Fruit fly (Drosophila melanogaster) Kc167 (cell line): ENCODE results near the gene pn.

Source experiments
- Myc ChIP-seq: fragments of >200 bp; optimal IDR thresholded peaks from 2 replicates; lab custom pipeline; 2017; ENCODE audit warnings: missing external identifiers
- Sin3A ChIP-seq: fragments of >200 bp; optimal IDR thresholded peaks from 2 replicates; lab custom pipeline; 2018; ENCODE audit warnings: missing external identifiers
- h ChIP-seq: fragments of >200 bp; optimal IDR thresholded peaks from 3 replicates; lab custom pipeline; 2018; ENCODE audit warnings: missing external identifiers
- insv ChIP-seq: fragments of >200 bp; optimal IDR thresholded peaks from 3 replicates; lab custom pipeline; 2018; ENCODE audit warnings: missing external identifiers
- psq ChIP-seq: fragments of >200 bp; optimal IDR thresholded peaks from 2 replicates; lab custom pipeline; 2017; ENCODE audit warnings: missing external identifiers
- ttk ChIP-seq: sonication (Bioruptor generic); optimal IDR thresholded peaks from 2 replicates; lab custom pipeline; 2017; ENCODE audit warnings: missing external identifiers

Gene pn

DNA sequence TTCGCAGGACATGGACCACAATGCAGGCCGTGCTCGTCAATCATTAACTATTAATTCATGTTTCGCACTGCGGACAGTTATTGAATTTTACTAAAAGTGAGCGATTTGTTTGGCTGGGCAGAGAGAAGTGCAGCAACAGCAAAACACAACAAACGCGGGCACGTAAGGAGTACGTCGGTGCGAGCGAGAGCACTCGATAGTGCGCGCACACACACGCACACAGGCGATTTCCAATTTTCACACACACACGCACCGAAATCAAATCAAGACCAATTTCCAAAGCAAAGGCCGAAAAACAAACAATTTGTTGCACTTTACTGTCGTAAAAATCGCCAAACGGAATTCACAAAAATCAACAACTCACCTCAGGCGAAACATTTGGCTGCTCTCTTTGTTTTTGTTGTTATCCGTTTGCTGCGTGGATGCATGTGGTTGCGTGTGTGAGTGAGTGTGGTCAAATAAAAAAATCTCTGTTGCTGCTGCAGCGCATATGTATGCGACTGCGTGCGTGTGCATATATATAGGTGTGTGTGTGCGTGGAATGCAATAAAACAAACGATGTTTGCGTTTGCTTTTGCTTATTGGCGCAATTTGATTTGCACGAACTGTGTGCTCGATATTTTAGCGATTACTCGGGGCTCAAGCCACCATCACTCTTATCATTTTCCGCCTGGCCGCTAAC, 22.9 kb upstream of the pn start:
- TF ChIP-seq psq, result no peak
- TF ChIP-seq Myc (lab: Kevin White, UChicago), result no peak
- TF ChIP-seq Sin3A (lab: Kevin White, UChicago), result no peak
- no peak for TF ChIP-seq insv (lab: Kevin White, UChicago)
- TF ChIP-seq h (lab: Kevin White, UChicago), result no peak
- TF ChIP-seq ttk (lab: Kevin White, UChicago), result no peak

DNA sequence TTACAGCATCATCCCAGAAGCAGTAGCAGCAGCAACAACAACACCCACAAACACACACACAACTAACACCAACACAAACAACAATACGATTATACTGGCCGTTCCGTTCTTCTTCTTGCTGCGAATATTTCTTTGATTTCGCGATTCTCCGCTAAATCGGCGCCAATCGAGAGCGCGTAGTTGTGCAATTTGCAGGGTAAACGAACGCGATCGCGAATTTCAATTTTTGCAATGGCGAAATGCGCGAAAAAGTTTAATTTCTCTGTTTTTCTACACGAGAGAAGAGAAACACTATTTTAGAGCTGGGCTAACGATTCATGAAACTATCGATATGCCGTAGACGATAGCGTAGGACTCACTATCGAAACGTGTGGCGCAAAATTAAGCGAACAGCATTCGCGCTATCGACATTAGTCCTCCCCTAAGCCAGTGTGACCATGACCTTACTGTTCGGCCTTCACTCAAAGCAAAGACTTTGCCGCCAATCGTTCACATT, 22.3 kb upstream of the pn start, which contains the start of gene wapl:
wapl (minus strand) TSS at position 316 of the 496 bp plus-strand sequence.
- TF ChIP-seq insv (lab: Kevin White, UChicago) (no peak), Sin3A (lab: Kevin White, UChicago) (no peak), ttk (lab: Kevin White, UChicago) (no peak), h (lab: Kevin White, UChicago) (no peak), psq (no peak), Myc (lab: Kevin White, UChicago) (no peak)

DNA sequence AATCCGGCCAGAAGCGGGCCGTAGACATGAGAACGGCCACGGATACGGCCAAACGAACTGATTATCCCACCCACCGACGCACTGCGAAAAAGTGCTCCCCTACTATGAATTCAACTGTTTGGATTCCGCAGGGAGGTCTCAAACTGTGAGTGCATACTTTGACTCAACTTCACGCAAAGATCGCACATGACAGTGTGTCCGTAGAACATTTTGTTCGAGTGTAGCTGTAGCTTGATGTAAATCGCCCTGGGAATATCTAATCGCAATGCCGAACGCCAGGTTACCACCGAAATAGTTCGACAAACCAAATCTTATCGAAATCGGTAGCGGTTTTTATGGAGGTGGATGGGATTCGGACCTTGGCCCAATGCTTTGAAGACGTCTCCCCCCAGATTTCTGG, 20.0 kb upstream of the pn start:
- TF ChIP-seq psq, result no peak
- no peak for TF ChIP-seq insv (lab: Kevin White, UChicago)
- no peak for TF ChIP-seq ttk (lab: Kevin White, UChicago)
- no peak for TF ChIP-seq Myc (lab: Kevin White, UChicago)

DNA sequence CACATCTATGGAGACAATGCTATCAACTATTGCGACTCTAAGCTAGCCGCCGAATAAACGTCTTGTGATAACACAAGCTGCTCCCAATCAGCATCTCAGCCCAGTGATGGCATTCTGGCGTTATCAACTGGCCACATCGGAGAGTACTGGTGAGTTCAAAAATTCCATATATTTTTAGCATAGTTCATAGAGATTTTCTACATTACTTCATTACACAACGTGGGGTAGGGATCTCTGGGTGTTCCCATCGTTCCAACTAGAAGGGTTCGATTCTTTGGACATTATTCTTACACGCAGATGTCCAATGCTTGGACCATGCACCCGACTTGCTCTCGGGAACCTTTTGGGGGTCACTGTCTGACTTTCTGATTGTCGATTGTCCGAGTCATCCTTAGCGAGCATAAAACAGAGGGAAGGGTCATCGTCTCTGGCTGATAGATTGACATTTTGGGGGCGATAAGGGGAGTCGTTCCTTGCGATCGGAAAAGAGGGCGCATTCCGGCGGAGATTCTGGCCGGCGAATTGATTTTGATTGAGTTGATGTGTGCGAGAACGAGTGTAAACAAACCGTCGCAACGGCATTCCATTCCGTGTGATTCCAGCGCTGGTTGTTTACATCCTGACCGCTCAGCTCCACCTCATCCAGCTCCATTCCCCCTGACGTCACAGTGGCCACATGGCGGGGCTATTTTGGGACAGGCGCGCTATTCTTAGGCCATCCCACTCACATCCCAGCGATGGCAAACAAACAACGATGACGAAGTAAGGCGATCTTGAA, 18.7 kb upstream of the pn start, which contains the start of the genes Cyp4d1 and CG3630:
Cyp4d1 (minus strand) TSS at position 51 of the 778 bp plus-strand sequence.
CG3630 (plus strand) TSS at position 67 of the 778 bp plus-strand sequence.
- TF ChIP-seq insv (lab: Kevin White, UChicago) (no peak), h (lab: Kevin White, UChicago) (no peak), Sin3A (lab: Kevin White, UChicago) (no peak), ttk (lab: Kevin White, UChicago) (no peak), Myc (lab: Kevin White, UChicago) (no peak), psq (no peak)

DNA sequence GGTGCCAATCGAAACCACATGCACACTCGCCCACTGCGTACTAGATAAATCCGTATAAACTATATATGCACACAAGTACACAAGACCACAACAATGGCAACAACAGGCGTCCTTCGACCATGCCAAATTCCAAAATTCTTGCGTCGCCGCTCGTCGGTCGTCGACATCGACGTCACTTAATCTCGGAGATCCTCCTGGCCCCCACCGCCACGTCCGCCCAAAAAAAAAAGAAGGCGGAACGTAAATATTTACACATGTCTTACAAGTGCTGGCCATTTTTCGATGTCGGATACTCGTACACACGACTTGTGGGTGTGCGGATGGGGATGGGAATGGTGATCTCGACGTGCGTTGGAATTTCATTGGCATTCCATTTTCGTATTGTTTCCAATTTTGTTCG, 17.7 kb upstream of the pn start:
- TF ChIP-seq h (lab: Kevin White, UChicago) (no peak), psq (no peak), insv (lab: Kevin White, UChicago) (no peak), ttk (lab: Kevin White, UChicago) (no peak), Myc (lab: Kevin White, UChicago) (no peak), Sin3A (lab: Kevin White, UChicago) (no peak)

DNA sequence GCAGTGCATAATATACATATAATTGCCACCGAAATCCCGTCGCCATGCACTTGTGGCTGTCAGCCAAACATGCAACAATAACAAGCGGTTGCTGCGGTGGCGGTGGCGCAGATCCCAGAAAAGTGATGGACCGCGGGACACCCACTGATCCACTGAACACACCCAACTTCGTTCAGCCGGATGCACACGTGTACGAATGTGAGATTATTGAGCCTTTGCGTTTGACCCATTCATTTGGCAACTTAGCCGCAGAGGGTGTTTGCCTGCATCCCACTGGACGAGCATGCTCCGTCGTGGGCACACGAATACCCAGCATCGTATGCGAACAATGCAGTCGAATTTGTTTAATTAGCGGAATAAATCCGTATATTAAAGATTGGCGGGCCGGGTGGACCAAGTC, 15.6 kb upstream of the pn start:
- no peak for TF ChIP-seq insv (lab: Kevin White, UChicago)
- TF ChIP-seq Myc (lab: Kevin White, UChicago), result no peak

DNA sequence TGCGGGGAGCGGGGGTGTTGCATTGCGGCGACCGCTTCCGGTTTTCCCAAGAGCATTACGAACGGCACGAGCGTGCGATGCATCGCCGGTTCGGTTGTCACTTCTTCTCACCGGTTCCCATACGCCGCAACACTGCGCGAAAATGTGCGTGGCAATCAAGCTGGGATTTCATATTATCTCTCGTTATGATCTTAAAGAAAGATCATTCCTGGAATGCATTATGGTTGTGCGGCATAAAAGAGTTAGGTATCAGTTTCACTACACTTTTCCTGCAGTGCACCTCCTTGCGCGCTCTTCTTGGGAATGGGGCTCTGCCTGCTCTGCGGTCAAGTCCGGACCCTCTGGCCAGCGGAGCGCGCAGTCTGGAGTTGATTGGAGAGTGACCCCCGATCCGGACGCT, 14.9 kb upstream of the pn start:
- TF ChIP-seq Myc (lab: Kevin White, UChicago) (no peak), insv (lab: Kevin White, UChicago) (no peak), ttk (lab: Kevin White, UChicago) (no peak), Sin3A (lab: Kevin White, UChicago) (no peak), h (lab: Kevin White, UChicago) (no peak), psq (no peak)

DNA sequence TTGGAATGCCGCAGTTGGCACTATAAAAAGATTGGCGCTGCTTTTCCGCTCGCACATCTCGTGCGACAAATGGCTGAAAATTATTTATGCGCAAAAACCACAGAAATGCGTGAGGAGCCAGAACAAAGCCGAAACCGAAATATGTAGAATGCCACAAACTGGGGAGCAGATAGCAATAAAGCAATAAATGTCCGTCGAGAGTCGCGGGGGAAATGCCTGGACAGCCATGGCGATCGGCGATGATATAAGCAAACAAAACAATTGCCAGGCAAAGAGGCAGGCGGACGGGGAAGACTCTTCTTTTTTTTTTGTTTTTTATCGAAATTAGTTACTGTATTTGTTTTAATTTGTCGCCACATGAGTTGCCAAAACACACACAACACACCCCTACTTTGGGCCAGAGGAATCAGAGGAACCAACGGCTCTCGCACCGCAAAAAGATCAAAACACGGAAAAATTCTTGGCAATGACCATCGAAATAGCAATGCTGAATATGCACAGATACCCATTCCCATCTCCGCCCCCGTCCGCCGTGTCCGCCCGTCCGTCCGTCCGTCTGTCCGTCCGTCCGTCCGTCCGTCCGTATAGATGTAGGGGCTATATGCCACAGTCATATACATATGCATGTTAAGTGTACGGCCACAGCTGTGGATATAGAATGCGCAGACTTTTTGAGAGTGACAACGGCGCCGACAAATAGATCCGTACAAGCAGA, 12.4 kb upstream of the pn start:
- TF ChIP-seq Myc (lab: Kevin White, UChicago) (no peak), Sin3A (lab: Kevin White, UChicago) (no peak), insv (lab: Kevin White, UChicago) (no peak), ttk (lab: Kevin White, UChicago) (no peak), psq (no peak), h (lab: Kevin White, UChicago) (no peak)

DNA sequence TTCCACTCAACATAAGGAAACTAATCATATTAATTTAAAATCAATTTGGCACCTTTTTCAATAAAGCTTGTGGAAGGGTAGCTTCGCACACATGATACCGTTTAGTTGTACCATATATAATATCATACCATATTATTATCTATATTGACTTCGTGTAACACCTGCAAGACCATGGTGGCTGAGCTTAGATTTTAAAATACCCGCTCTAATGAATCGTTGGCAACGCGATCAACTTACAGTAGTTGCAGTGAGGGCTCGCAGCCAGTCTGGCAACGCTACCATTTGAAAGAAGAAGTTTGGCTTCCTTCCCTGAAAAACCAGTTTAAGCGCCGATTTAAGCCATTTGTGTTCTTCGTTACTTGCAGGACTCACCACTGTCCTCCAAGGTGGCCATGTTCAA, 10.6 kb upstream of the pn start:
- no peak for TF ChIP-seq Sin3A (lab: Kevin White, UChicago)
- no peak for TF ChIP-seq h (lab: Kevin White, UChicago)
- TF ChIP-seq ttk (lab: Kevin White, UChicago), result no peak
- TF ChIP-seq Myc (lab: Kevin White, UChicago), result no peak
- TF ChIP-seq psq, result no peak
- TF ChIP-seq insv (lab: Kevin White, UChicago), result no peak

DNA sequence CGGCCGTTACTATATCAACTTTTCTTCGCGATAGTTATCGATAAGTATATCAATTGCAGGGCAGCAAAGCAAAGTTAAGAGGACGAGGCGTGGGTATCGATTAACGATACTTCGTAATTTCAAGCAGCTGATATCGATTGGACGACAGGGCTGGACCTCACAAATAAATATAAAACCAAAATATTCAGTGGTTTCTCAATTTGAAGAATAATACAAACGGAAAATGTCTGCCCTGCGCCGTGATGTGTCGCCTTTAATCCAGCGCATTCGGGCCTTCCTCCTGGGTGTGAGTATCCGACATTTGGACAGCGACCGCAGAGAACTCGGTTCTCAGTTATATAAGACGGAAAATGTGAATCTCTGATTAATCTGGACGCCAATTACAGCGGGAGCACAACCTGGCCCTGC, 8.6 kb upstream of the pn start, which contains the start of gene ND-B14.5A:
ND-B14.5A (plus strand) TSS at position 107 of the 408 bp plus-strand sequence.
- TF ChIP-seq ttk (lab: Kevin White, UChicago) (no peak), h (lab: Kevin White, UChicago) (no peak), Sin3A (lab: Kevin White, UChicago) (no peak), insv (lab: Kevin White, UChicago) (no peak), psq (no peak), Myc (lab: Kevin White, UChicago) (no peak)

DNA sequence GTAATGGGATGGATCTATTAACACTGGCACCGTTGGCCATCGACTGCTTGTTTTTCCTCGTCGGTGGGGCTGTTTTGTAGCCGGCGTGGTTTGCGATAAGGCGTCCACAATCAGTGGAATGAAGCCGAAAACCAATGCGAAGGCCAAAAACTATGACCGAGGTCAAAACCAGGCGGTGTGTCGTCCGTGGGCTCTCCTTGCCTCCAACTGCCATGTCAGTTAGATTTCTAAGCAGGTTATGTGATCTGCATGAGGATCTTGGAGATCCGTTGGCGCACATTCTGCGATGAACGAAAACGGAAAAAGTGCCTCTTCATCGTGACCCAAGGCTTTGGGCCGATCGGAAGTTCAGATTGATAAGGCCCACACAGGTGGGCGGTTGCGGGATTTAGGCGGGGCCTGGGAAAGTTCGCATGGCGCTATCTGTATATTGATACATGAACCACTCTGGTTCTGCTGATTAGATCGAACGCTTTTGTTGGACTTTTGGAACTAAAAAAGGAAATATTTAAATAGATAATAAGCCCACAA, 5.7 kb upstream of the pn start, which contains the start of gene Cyp4d14:
Cyp4d14 (minus strand) TSS at position 51 of the 531 bp plus-strand sequence.
- TF ChIP-seq h (lab: Kevin White, UChicago) (no peak), Sin3A (lab: Kevin White, UChicago) (no peak), Myc (lab: Kevin White, UChicago) (no peak), ttk (lab: Kevin White, UChicago) (no peak), insv (lab: Kevin White, UChicago) (no peak), psq (no peak)
